Fruit fly (Drosophila melanogaster): ENCODE results near the gene CG15916.
A peak's percentile ranks its signal among the peaks of the same experiment; 100 is the strongest.

- TF ChIP-seq CG11617 (GFP tag; optimal IDR thresholded peaks at IDR 0.05) (peak; percentile 88), toe (GFP tag; optimal IDR thresholded peaks at IDR 0.05) (no peak), pad (GFP tag; optimal IDR thresholded peaks at IDR 0.05) (peak; percentile 2), CG7045 (GFP tag; optimal IDR thresholded peaks at IDR 0.05) (no peak), tj (GFP tag; optimal IDR thresholded peaks at IDR 0.05) (peak; percentile 74), ovo (GFP tag; optimal IDR thresholded peaks at IDR 0.05) (no peak), CG5204 (GFP tag; optimal IDR thresholded peaks at IDR 0.05) (no peak), Hr96 (GFP tag; optimal IDR thresholded peaks at IDR 0.05) (no peak)
These were observed 3.8 kb upstream of the CG15916 start for dm6 chrX:15886411-15887246.

Data from whole organism, adult.